Worm (Caenorhabditis elegans) whole organism, L4 larva: ENCODE measurements around the gene F08D12.15.

Experiments used
- ZK546.5 ChIP-seq, 2 experiments: sonication (generic microtip); optimal IDR thresholded peaks; 2 replicates each; lab custom pipeline; 2017; ENCODE audit warnings: missing biosample characterization in 2 of 2, missing genetic modification characterization in 2 of 2
- ces-1 ChIP-seq: fragments of 150-350 bp; sonication (generic microtip); optimal IDR thresholded peaks from 4 replicates; lab custom pipeline; 2014; ENCODE audit warnings: missing biosample characterization, missing genetic modification reagents, missing genetic modification characterization
- fkh-10 ChIP-seq: fragments of 150-350 bp; optimal IDR thresholded peaks from 2 replicates; lab custom pipeline; 2014; ENCODE audit warnings: missing biosample characterization, missing genetic modification reagents, missing genetic modification characterization
- hlh-30 ChIP-seq: sonication (generic microtip); optimal IDR thresholded peaks from 2 replicates; lab custom pipeline; 2017; ENCODE audit warnings: antibody characterized with exemption, mild to moderate bottlenecking, missing genetic modification characterization, missing compliant biosample characterization; ENCODE audit not compliant: insufficient read depth
- lin-1 ChIP-seq: fragments of 200-800 bp; sonication (Bioruptor generic); IDR thresholded peaks from 2 replicates; pipeline ENCODE4 v1.3.6; 2022; ENCODE audit warnings: missing genetic modification reagents, missing genetic modification characterization, missing compliant biosample characterization
- lin-39 ChIP-seq: fragments of 150-350 bp; optimal IDR thresholded peaks from 2 replicates; lab custom pipeline; 2014; ENCODE audit warnings: missing biosample characterization, missing genetic modification reagents, missing genetic modification characterization
- lir-3 ChIP-seq: sonication (generic microtip); optimal IDR thresholded peaks from 2 replicates; lab custom pipeline; 2016; ENCODE audit warnings: mild to moderate bottlenecking, missing genetic modification characterization, missing compliant biosample characterization
- nhr-102 ChIP-seq: sonication (generic microtip); optimal IDR thresholded peaks from 2 replicates; lab custom pipeline; 2016; ENCODE audit warnings: mild to moderate bottlenecking, missing genetic modification characterization, moderate library complexity, missing compliant biosample characterization
- saeg-2 ChIP-seq: fragments of 200-800 bp; sonication (Bioruptor generic); IDR thresholded peaks from 2 replicates; pipeline ENCODE4 v1.3.6; 2022; ENCODE audit warnings: missing genetic modification reagents, missing genetic modification characterization, missing compliant biosample characterization
- snpc-4 ChIP-seq: fragments of 150-350 bp; optimal IDR thresholded peaks from 2 replicates; lab custom pipeline; 2014; ENCODE audit warnings: missing biosample characterization, missing genetic modification characterization

- TF ChIP-seq lir-3 (tag; lab: Kevin White, UChicago) (no peak), lin-1 (GFP tag; lab: Robert Waterston, UW) (no peak), ces-1 (no peak), fkh-10 (GFP tag; lab: Kevin White, UChicago) (no peak), lin-39 (no peak), snpc-4 (tag; lab: Kevin White, UChicago) (no peak), nhr-102 (tag; lab: Kevin White, UChicago) (no peak), ZK546.5 (tag; optimal IDR thresholded peaks at IDR 0.05; lab: Kevin White, UChicago) (no peak), hlh-30 (tag; lab: Kevin White, UChicago) (no peak), saeg-2 (GFP tag; lab: Robert Waterston, UW) (no peak)
Measured at ce11 chrII:2725561-2725960, 40.9 kb upstream of the F08D12.15 start, which contains the start of the genes T05A8.11 and nep-2.
